Fruit fly (Drosophila melanogaster): ENCODE data around the gene Nepl19.
A peak's percentile ranks its signal among the peaks of the same experiment; 100 is the strongest.

Nepl19 gene

DNA sequence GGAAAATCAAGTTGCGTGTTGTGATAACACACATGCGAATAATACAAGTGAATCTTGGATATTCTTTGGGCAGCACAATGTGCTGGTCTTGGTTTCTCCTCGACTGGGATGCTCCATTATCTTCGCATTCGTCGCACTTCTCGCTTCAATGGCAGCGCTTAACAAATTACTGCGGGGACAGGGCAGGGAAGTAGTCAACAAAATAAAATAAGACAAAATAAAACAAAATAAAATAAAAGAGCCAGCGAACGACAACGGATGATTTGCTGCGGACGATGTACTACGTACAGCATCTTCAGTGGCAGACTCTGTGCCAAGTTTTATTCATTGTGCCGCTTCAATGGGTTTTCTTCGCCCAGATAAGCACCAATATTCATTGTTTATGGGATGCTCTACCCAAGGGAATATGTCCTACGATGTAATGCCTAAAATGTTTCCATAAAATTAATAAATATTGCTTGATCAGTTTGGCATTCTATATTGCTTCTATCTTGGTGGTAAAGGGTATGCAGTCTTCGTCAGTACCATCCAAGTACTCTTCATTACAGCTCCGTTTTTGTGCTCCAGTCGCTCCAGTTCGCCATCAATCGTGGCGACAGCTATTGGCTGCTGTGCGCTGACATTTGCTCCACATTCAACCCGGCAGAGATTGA, 32.9 kb downstream of the Nepl19 start (continued):
- TF ChIP-seq D19A (tag; optimal IDR thresholded peaks at IDR 0.05) = peak; percentile 90

DNA sequence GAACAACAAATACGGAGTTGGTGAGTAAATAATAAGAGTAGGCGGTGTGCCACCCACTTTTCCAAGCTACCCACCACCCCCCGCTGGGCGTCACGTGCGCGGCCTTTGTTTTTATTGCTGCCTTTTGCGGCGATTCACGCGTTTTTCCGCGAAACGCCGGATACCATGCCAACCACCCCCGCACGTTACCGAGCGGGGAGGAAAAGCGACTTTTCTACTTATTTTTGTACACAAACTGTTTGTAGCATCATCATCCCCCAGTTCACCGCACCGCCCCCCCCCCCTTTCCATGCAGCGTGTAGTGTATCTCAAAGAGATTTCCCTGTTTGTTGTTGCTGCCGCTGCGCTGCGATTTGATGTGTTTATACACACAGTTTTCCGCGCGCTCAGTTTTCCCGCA, 33.9 kb downstream of the Nepl19 start:
- TF ChIP-seq Hey (tag; optimal IDR thresholded peaks at IDR 0.05) = peak; percentile 95
- peak; percentile 30 for TF ChIP-seq CG12769 (tag; optimal IDR thresholded peaks at IDR 0.05)
- 0 out of 3 replicates have a peak, but pooled peaks have one; percentile 8 for TF ChIP-seq HLH4C (GFP tag; IDR thresholded peaks at IDR 0.05; ENCODE audit: partially characterized antibody)
- TF ChIP-seq Fer2 (tag; optimal IDR thresholded peaks at IDR 0.05) = no peak
- TF ChIP-seq gro (GFP tag; optimal IDR thresholded peaks at IDR 0.05) = no peak
- 0 out of 3 replicates have a peak, but pooled peaks have one; percentile 38 for TF ChIP-seq z (GFP tag; IDR thresholded peaks at IDR 0.05)
- no peak for TF ChIP-seq CG17612 (GFP tag; IDR thresholded peaks at IDR 0.05)
- 0 out of 3 replicates have a peak, but pooled peaks have one; percentile 43 for TF ChIP-seq CG2199 (GFP tag; IDR thresholded peaks at IDR 0.05)
- no peak for TF ChIP-seq Nf-YB (GFP tag; optimal IDR thresholded peaks at IDR 0.05)
- TF ChIP-seq abd-A (tag; optimal IDR thresholded peaks at IDR 0.05) = peak; percentile 74
- peak; percentile 48 for TF ChIP-seq Med (GFP tag)
- TF ChIP-seq ttk (GFP tag; IDR thresholded peaks at IDR 0.05) = 0 out of 2 replicates have a peak, but pooled peaks have one; percentile 15
- TF ChIP-seq yki (optimal IDR thresholded peaks at IDR 0.05) = no peak
- TF ChIP-seq Rfx (GFP tag; IDR thresholded peaks at IDR 0.05) = 0 out of 2 replicates have a peak, but pooled peaks have one; percentile 17
- TF ChIP-seq knrl (GFP tag; IDR thresholded peaks at IDR 0.05; ENCODE audit: partially characterized antibody) = 0 out of 3 replicates have a peak, but pooled peaks have one; percentile 16
- TF ChIP-seq kni (GFP tag; optimal IDR thresholded peaks at IDR 0.05) = peak; percentile 9
- peak; percentile 11 for TF ChIP-seq mirr (GFP tag; optimal IDR thresholded peaks at IDR 0.05)
- TF ChIP-seq phol (tag; optimal IDR thresholded peaks at IDR 0.05) = no peak
- no peak for TF ChIP-seq dan (GFP tag; IDR thresholded peaks at IDR 0.05)
- TF ChIP-seq rib (GFP tag; IDR thresholded peaks at IDR 0.05) = 0 out of 2 replicates have a peak, but pooled peaks have one; percentile 28
- peak; percentile 33; the same call in 1 of the 2 replicates for TF ChIP-seq bbx (GFP tag; IDR thresholded peaks at IDR 0.05; ENCODE audit: partially characterized antibody)
- no peak for TF ChIP-seq CG11085 (GFP tag; IDR thresholded peaks at IDR 0.05)
- 0 out of 2 replicates have a peak, but pooled peaks have one; percentile 6 for TF ChIP-seq CG13287 (GFP tag; IDR thresholded peaks at IDR 0.05; ENCODE audit: partially characterized antibody)
- TF ChIP-seq CG9437 (GFP tag; optimal IDR thresholded peaks at IDR 0.05) = no peak
- 0 out of 3 replicates have a peak, but pooled peaks have one; percentile 18 for TF ChIP-seq dysf (GFP tag; IDR thresholded peaks at IDR 0.05)
- TF ChIP-seq Ptx1 (GFP tag; IDR thresholded peaks at IDR 0.05) = peak; percentile 19; the same call in 1 of the 2 replicates
- no peak for TF ChIP-seq al (GFP tag; IDR thresholded peaks at IDR 0.05)
- TF ChIP-seq gsb (GFP tag; IDR thresholded peaks at IDR 0.05) = 0 out of 2 replicates have a peak, but pooled peaks have one; percentile 10
- no peak for TF ChIP-seq CG11093 (GFP tag; IDR thresholded peaks at IDR 0.05)
- 0 out of 3 replicates have a peak, but pooled peaks have one; percentile 29 for TF ChIP-seq vnd (GFP tag; IDR thresholded peaks at IDR 0.05; ENCODE audit: partially characterized antibody)
- TF ChIP-seq crol (GFP tag; IDR thresholded peaks at IDR 0.05) = peak; percentile 96
- 0 out of 2 replicates have a peak, but pooled peaks have one; percentile 11 for TF ChIP-seq Atf6 (GFP tag; IDR thresholded peaks at IDR 0.05)
- no peak for TF ChIP-seq MESR4 (GFP tag; optimal IDR thresholded peaks at IDR 0.05)
- TF ChIP-seq CG3838 (GFP tag; optimal IDR thresholded peaks at IDR 0.05) = no peak
- TF ChIP-seq CG1647 (GFP tag; optimal IDR thresholded peaks at IDR 0.05) = no peak
- no peak for TF ChIP-seq aop (GFP tag; IDR thresholded peaks at IDR 0.05)
- TF ChIP-seq CG14860 (GFP tag; IDR thresholded peaks at IDR 0.05; ENCODE audit: partially characterized antibody) = 0 out of 3 replicates have a peak, but pooled peaks have one; percentile 31
- peak; percentile 12; the same call in 1 of the 2 replicates for TF ChIP-seq Adf1 (GFP tag; IDR thresholded peaks at IDR 0.05)
- no peak for TF ChIP-seq usp (GFP tag; optimal IDR thresholded peaks at IDR 0.05)
- TF ChIP-seq CG4360 (GFP tag; IDR thresholded peaks at IDR 0.05) = peak; percentile 61
- no peak for TF ChIP-seq CG5180 (GFP tag; optimal IDR thresholded peaks at IDR 0.05)
- no peak for TF ChIP-seq zen (tag; optimal IDR thresholded peaks at IDR 0.05)
- 0 out of 2 replicates have a peak, but pooled peaks have one; percentile 16 for TF ChIP-seq CG7372 (GFP tag; IDR thresholded peaks at IDR 0.05)
- peak; percentile 25 for TF ChIP-seq CG10543 (GFP tag; optimal IDR thresholded peaks at IDR 0.05)
- peak; percentile 61 for TF ChIP-seq nerfin-1 (tag; optimal IDR thresholded peaks at IDR 0.05)
- 0 out of 3 replicates have a peak, but pooled peaks have one; percentile 19 for TF ChIP-seq row (GFP tag; IDR thresholded peaks at IDR 0.05)

All from whole organism, embryonic.